Fruit fly (Drosophila melanogaster): ENCODE results near the gene CG8188.

DNA sequence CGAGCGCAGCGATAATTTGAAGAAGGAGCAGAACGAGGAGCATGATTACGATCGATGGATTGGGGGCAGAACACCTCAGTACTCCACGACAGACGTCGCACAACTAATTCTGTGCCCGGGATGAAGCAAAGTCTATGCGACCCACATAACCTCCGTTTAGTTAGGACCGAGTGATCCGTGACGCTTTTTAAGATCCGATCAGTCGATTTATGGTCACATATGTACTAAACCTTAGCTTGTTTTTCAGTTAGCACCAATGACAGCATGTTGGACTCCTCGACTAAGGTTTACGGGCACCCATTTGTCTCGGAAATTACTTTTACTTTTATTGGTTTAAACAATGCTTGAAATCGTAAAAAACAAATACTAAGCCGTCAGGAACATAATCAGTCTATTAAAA lies 31.0 kb downstream of the CG8188 start, which contains the start of gene CG12990:
- no peak for TF ChIP-seq EcR (GFP tag; optimal IDR thresholded peaks at IDR 0.05)
- TF ChIP-seq CG13204 (GFP tag; optimal IDR thresholded peaks at IDR 0.05) = no peak
